Fruit fly (Drosophila melanogaster) Kc167 (cell line): ENCODE results near the gene Sec10.

Experiments used
- Myc ChIP-seq: fragments of >200 bp; optimal IDR thresholded peaks from 2 replicates; lab custom pipeline; 2017; ENCODE audit warnings: missing external identifiers
- psq ChIP-seq: fragments of >200 bp; optimal IDR thresholded peaks from 2 replicates; lab custom pipeline; 2017; ENCODE audit warnings: missing external identifiers
- ttk ChIP-seq: sonication (Bioruptor generic); optimal IDR thresholded peaks from 2 replicates; lab custom pipeline; 2017; ENCODE audit warnings: missing external identifiers

DNA sequence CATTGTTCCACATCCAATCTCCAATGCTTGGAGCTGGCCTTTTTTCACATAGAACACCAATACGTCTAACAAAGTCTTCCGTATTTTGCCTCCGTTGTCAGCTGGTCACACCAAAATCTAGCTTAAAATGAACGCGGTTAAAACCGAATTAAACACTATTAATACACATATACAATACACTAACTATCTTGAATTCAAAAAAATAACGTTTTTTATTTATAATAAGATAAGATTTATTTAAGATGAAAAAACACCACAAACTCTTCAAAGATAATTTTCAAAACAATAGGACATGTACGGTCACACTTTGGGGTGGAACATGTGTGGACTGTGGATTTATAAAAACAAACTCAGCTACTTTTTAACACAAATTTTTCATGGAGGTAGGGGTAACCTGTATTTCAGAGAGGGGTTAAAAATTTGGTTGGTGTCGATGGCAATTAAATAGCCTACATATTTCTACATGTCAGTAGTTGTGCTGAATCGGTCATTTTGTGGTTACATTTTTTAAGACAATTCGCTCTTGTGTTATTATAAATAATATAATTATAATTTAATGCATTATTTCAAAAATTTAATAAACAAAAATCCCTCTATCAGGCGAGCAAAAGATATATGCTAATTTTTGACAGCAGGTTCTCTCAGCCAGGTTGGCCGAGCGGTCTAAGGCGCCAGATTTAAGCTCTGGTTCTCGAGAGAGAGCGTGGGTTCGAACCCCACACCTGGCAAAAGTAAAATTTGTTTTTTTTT lies 22.1 kb upstream of the Sec10 start, which contains the start of gene CG13605:
- TF ChIP-seq Myc (lab: Kevin White, UChicago) (no peak), psq (lab: Kevin White, UChicago) (no peak), ttk (lab: Kevin White, UChicago) (no peak)
